Fruit fly (Drosophila melanogaster) whole organism, prepupa: ENCODE measurements around the gene Sxl.

Source experiments
- Blimp-1 ChIP-seq: fragments of 200-800 bp; sonication (Bioruptor generic); optimal IDR thresholded peaks from 3 replicates; lab custom pipeline; 2017; ENCODE audit warnings: missing biosample characterization, missing genetic modification characterization, mild to moderate bottlenecking, moderate library complexity, missing genetic modification reagents
- CG10669 ChIP-seq: fragments of 200-800 bp; sonication (Bioruptor generic); optimal IDR thresholded peaks from 3 replicates; lab custom pipeline; 2018; ENCODE audit warnings: missing biosample characterization, mild to moderate bottlenecking, missing genetic modification characterization, moderate library complexity
- CG11294 ChIP-seq: fragments of 200-800 bp; sonication (Bioruptor generic); IDR thresholded peaks from 2 replicates; pipeline ENCODE4 v1.3.6; 2022; ENCODE audit warnings: missing biosample characterization, missing genetic modification characterization
- CG11762 ChIP-seq: fragments of 200-800 bp; sonication (Bioruptor generic); optimal IDR thresholded peaks from 3 replicates; lab custom pipeline; 2016; ENCODE audit warnings: missing biosample characterization, missing genetic modification characterization; ENCODE audit not compliant: insufficient read depth
- CG11902 ChIP-seq: fragments of 200-800 bp; sonication (Bioruptor generic); optimal IDR thresholded peaks from 3 replicates; lab custom pipeline; 2016; ENCODE audit warnings: missing biosample characterization, missing genetic modification characterization
- CG1621 ChIP-seq: fragments of 200-800 bp; sonication (Bioruptor generic); optimal IDR thresholded peaks from 3 replicates; lab custom pipeline; 2018; ENCODE audit warnings: missing biosample characterization, mild to moderate bottlenecking, missing genetic modification characterization
- CG16779 ChIP-seq: fragments of 200-800 bp; sonication (Bioruptor generic); optimal IDR thresholded peaks from 3 replicates; lab custom pipeline; 2017; ENCODE audit warnings: missing biosample characterization, mild to moderate bottlenecking, missing genetic modification characterization
- CG3032 ChIP-seq: fragments of 200-800 bp; optimal IDR thresholded peaks from 2 replicates; lab custom pipeline; 2019; ENCODE audit warnings: missing biosample characterization, mild to moderate bottlenecking, missing genetic modification characterization, moderate library complexity
- CG31627 ChIP-seq: fragments of 200-800 bp; sonication (Bioruptor generic); optimal IDR thresholded peaks from 3 replicates; lab custom pipeline; 2016; ENCODE audit warnings: missing biosample characterization, missing genetic modification characterization
- CG34406 ChIP-seq: fragments of 200-800 bp; sonication (Bioruptor generic); optimal IDR thresholded peaks from 3 replicates; lab custom pipeline; 2016; ENCODE audit warnings: missing biosample characterization, missing genetic modification characterization
- CG3919 ChIP-seq: fragments of 200-800 bp; sonication (Bioruptor generic); optimal IDR thresholded peaks from 3 replicates; lab custom pipeline; 2016; ENCODE audit warnings: missing biosample characterization, missing genetic modification characterization
- CG6163 ChIP-seq: fragments of 200-800 bp; sonication (Bioruptor generic); IDR thresholded peaks from 3 replicates; pipeline ENCODE4 v1.3.6; 2022; ENCODE audit warnings: missing biosample characterization, missing genetic modification characterization
- CG6792 ChIP-seq: fragments of 200-800 bp; sonication (Bioruptor generic); optimal IDR thresholded peaks from 3 replicates; lab custom pipeline; 2016; ENCODE audit warnings: missing biosample characterization, missing genetic modification characterization
- CG6808 ChIP-seq: fragments of 200-800 bp; sonication (Bioruptor generic); optimal IDR thresholded peaks from 3 replicates; lab custom pipeline; 2017; ENCODE audit warnings: missing biosample characterization, missing genetic modification characterization, mild to moderate bottlenecking, moderate library complexity, missing genetic modification reagents
- CG7368 ChIP-seq: fragments of 200-800 bp; sonication (Bioruptor generic); optimal IDR thresholded peaks from 3 replicates; lab custom pipeline; 2016; ENCODE audit warnings: missing biosample characterization, missing genetic modification characterization
- CG8632 ChIP-seq: fragments of 200-800 bp; sonication (Bioruptor generic); optimal IDR thresholded peaks from 3 replicates; lab custom pipeline; 2016; ENCODE audit warnings: missing biosample characterization, missing genetic modification characterization
- CG9139 ChIP-seq: fragments of 200-800 bp; sonication (Bioruptor generic); optimal IDR thresholded peaks from 3 replicates; lab custom pipeline; 2017; ENCODE audit warnings: missing biosample characterization, mild to moderate bottlenecking, missing genetic modification characterization
- Eip93F ChIP-seq: fragments of 200-800 bp; sonication (Bioruptor generic); optimal IDR thresholded peaks from 2 replicates; lab custom pipeline; 2016; ENCODE audit warnings: missing biosample characterization, mild to moderate bottlenecking, missing genetic modification characterization
- Ets21C ChIP-seq: fragments of 200-800 bp; sonication (Bioruptor generic); optimal IDR thresholded peaks from 3 replicates; lab custom pipeline; 2016; ENCODE audit warnings: missing biosample characterization, missing genetic modification characterization
- Gug ChIP-seq: fragments of 200-800 bp; sonication (Bioruptor generic); IDR thresholded peaks from 2 replicates; pipeline ENCODE4 v1.3.6; 2022; ENCODE audit warnings: missing biosample characterization, missing genetic modification characterization
- Hr39 ChIP-seq: fragments of 200-800 bp; sonication (Bioruptor generic); optimal IDR thresholded peaks from 2 replicates; lab custom pipeline; 2016; ENCODE audit warnings: missing biosample characterization, missing genetic modification characterization
- Met ChIP-seq: fragments of 200-800 bp; sonication (Bioruptor generic); optimal IDR thresholded peaks from 3 replicates; lab custom pipeline; 2016; ENCODE audit warnings: missing biosample characterization, missing genetic modification characterization
- OdsH ChIP-seq: fragments of 200-800 bp; sonication (Bioruptor generic); optimal IDR thresholded peaks from 3 replicates; lab custom pipeline; 2016; ENCODE audit warnings: missing biosample characterization, missing genetic modification characterization
- Smox ChIP-seq: fragments of 200-800 bp; sonication (Bioruptor generic); optimal IDR thresholded peaks from 3 replicates; lab custom pipeline; 2016; ENCODE audit warnings: missing biosample characterization, missing genetic modification characterization
- Sox102F ChIP-seq: fragments of 200-800 bp; sonication (Bioruptor generic); optimal IDR thresholded peaks from 2 replicates; lab custom pipeline; 2016; ENCODE audit warnings: missing biosample characterization, mild to moderate bottlenecking, missing genetic modification characterization
- achi ChIP-seq: fragments of 200-800 bp; sonication (Bioruptor generic); optimal IDR thresholded peaks from 3 replicates; lab custom pipeline; 2016; ENCODE audit warnings: missing biosample characterization, missing genetic modification characterization
- acj6 ChIP-seq: fragments of 200-800 bp; sonication (Bioruptor generic); optimal IDR thresholded peaks from 3 replicates; lab custom pipeline; 2016; ENCODE audit warnings: missing biosample characterization, missing genetic modification characterization
- cyc ChIP-seq: fragments of 200-800 bp; sonication (Bioruptor generic); optimal IDR thresholded peaks from 3 replicates; lab custom pipeline; 2016; ENCODE audit warnings: missing biosample characterization, missing genetic modification characterization
- dac ChIP-seq: fragments of 200-800 bp; sonication (Bioruptor generic); optimal IDR thresholded peaks from 2 replicates; lab custom pipeline; 2017; ENCODE audit warnings: missing biosample characterization, mild to moderate bottlenecking, missing genetic modification characterization
- dsx ChIP-seq: fragments of 200-800 bp; optimal IDR thresholded peaks from 3 replicates; lab custom pipeline; 2019; ENCODE audit warnings: missing biosample characterization, mild to moderate bottlenecking, missing genetic modification characterization, moderate library complexity; ENCODE audit not compliant: poor library complexity, severe bottlenecking
- fd59A ChIP-seq: fragments of 200-800 bp; sonication (Bioruptor generic); optimal IDR thresholded peaks from 2 replicates; lab custom pipeline; 2017; ENCODE audit warnings: missing biosample characterization, mild to moderate bottlenecking, missing genetic modification characterization, missing genetic modification reagents
- fkh ChIP-seq: fragments of 200-800 bp; sonication (Bioruptor generic); optimal IDR thresholded peaks from 3 replicates; lab custom pipeline; 2017; ENCODE audit warnings: missing biosample characterization, mild to moderate bottlenecking, missing genetic modification characterization, moderate library complexity
- pdm3 ChIP-seq: fragments of 200-800 bp; sonication (Bioruptor generic); optimal IDR thresholded peaks from 3 replicates; lab custom pipeline; 2016; ENCODE audit warnings: missing biosample characterization, missing genetic modification characterization
- salr ChIP-seq, 2 experiments: fragments of 200-800 bp; sonication (Bioruptor generic); optimal IDR thresholded peaks; 3 replicates each; lab custom pipeline; 2016 to 2018; ENCODE audit warnings: missing biosample characterization in 2 of 2, missing genetic modification characterization in 2 of 2, mild to moderate bottlenecking in 1 of 2
- ss ChIP-seq, 2 experiments: fragments of 200-800 bp; sonication (Bioruptor generic); optimal IDR thresholded peaks; 2 replicates in 1 of 2; 3 replicates in 1 of 2; lab custom pipeline; 2017 to 2018; ENCODE audit warnings: mild to moderate bottlenecking in 2 of 2, missing biosample characterization in 2 of 2, missing genetic modification characterization in 2 of 2, moderate library complexity in 1 of 2
- svp ChIP-seq: fragments of 200-800 bp; sonication (Bioruptor generic); peaks from one replicate; lab custom pipeline; 2016; ENCODE audit warnings: missing biosample characterization, missing genetic modification characterization
- topi ChIP-seq: fragments of 200-800 bp; sonication (Bioruptor generic); optimal IDR thresholded peaks from 3 replicates; lab custom pipeline; 2016; ENCODE audit warnings: missing biosample characterization, missing genetic modification characterization

Sxl gene

dm6 chrX:7067248-7067647 lies 30.6 kb downstream of the Sxl start (continued):
- peak; percentile 17 for TF ChIP-seq Met (GFP tag; lab: Kevin White, UChicago)
- TF ChIP-seq CG6792 (GFP tag; lab: Kevin White, UChicago), result peak; percentile 9
- no peak for TF ChIP-seq achi (GFP tag; lab: Kevin White, UChicago)
- peak; percentile 18 for TF ChIP-seq CG8632 (GFP tag; lab: Kevin White, UChicago)
- no peak for TF ChIP-seq Eip93F (GFP tag; lab: Kevin White, UChicago)
- peak; percentile 13 for TF ChIP-seq acj6 (GFP tag; lab: Kevin White, UChicago)
- TF ChIP-seq salr (GFP tag; optimal IDR thresholded peaks at IDR 0.05; lab: Kevin White, UChicago), result no peak
- no peak for TF ChIP-seq Gug (GFP tag; lab: Robert Waterston, UW)
- peak; percentile 50 for TF ChIP-seq svp (GFP tag; lab: Kevin White, UChicago)
- no peak for TF ChIP-seq Hr39 (GFP tag; lab: Kevin White, UChicago)
- TF ChIP-seq pdm3 (GFP tag; lab: Kevin White, UChicago), result peak; percentile 6
- TF ChIP-seq Smox, result peak; percentile 14
- TF ChIP-seq CG1621, result no peak
- no peak for TF ChIP-seq CG7368
- TF ChIP-seq Blimp-1 (GFP tag; lab: Kevin White, UChicago), result no peak
- no peak for TF ChIP-seq CG3032 (tag; lab: Kevin White, UChicago)

DNA sequence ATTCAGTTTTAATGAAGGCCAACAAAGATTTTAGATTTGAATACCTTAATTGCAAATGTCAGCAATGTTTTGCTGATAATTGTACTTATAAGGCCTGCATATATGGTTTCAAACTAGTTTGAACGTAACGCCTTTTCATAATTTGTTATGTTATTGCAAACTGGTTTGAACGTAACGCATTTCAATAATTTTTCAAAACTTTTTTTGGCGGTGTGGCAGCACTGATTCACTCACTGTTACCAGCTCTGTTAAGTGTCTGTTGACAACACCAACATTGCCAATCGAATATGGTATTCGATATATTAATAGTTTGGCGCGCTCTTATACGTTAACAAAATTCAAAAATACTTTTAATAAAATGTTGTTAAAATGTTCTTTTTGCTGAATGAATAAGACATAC lies 31.2 kb downstream of the Sxl start:
- TF ChIP-seq fkh (GFP tag; lab: Kevin White, UChicago) (no peak), CG3919 (GFP tag; lab: Kevin White, UChicago) (no peak), dac (GFP tag; lab: Kevin White, UChicago) (no peak), fd59A (GFP tag; lab: Kevin White, UChicago) (no peak), CG11762 (GFP tag; lab: Kevin White, UChicago) (no peak), CG1621 (no peak), Sox102F (GFP tag; lab: Kevin White, UChicago) (no peak)

- TF ChIP-seq dsx (GFP tag; lab: Kevin White, UChicago) (no peak), CG6808 (no peak), fd59A (GFP tag; lab: Kevin White, UChicago) (no peak), CG9139 (no peak), pdm3 (GFP tag; lab: Kevin White, UChicago) (peak; percentile 13), CG7368 (no peak), CG11294 (GFP tag; lab: Robert Waterston, UW) (no peak), CG11902 (GFP tag; lab: Kevin White, UChicago) (no peak), CG34406 (no peak), Ets21C (GFP tag; lab: Kevin White, UChicago) (no peak), CG31627 (no peak), Hr39 (GFP tag; lab: Kevin White, UChicago) (no peak), CG8632 (GFP tag; lab: Kevin White, UChicago) (no peak), CG6163 (0 out of 3 replicates have a peak, but pooled peaks have one; percentile 19), dac (GFP tag; lab: Kevin White, UChicago) (no peak), ss (GFP tag; optimal IDR thresholded peaks at IDR 0.05; lab: Kevin White, UChicago) (no peak), topi (GFP tag; lab: Kevin White, UChicago) (no peak), CG3919 (GFP tag; lab: Kevin White, UChicago) (no peak), CG3032 (tag; lab: Kevin White, UChicago) (no peak), CG16779 (tag; lab: Kevin White, UChicago) (no peak), CG11762 (GFP tag; lab: Kevin White, UChicago) (no peak), OdsH (GFP tag; lab: Kevin White, UChicago) (no peak), CG10669 (GFP tag; lab: Kevin White, UChicago) (peak; percentile 51), cyc (GFP tag; lab: Kevin White, UChicago) (no peak)
Observed at dm6 chrX:7065835-7066234, 32.0 kb downstream of the Sxl start, which contains the start of gene CG12541. Gene CG12541, minus strand, starts transcription at chrX:7066052.
